Worm (Caenorhabditis elegans): ENCODE data around the gene ced-5.
A peak's percentile ranks its signal among the peaks of the same experiment; 100 is the strongest.

Gene ced-5

DNA sequence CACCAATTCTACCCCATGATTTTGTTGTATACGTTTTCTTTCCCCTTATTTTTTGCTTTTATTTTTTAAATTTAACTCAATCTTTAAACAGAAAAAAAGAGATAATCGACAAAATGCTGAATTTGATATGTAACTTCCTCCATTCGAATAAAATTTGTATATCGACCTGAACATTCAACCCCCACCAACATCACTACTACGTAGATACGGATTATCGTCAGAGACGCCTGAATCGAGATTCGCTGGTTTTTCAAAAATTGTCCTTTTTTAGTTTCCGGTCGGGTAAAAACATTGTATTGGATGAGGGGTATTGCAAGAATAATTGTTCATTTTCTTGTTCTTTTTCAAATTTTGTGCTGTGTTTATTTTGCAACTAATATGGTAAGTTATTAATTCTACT lies 11.4 kb upstream of the ced-5 start, which contains the start of gene bgnt-1.1:
Gene bgnt-1.1 (plus strand): TSS at position 301 of the 400 bp plus-strand sequence.
- no peak for TF ChIP-seq dmd-9 (GFP tag; IDR thresholded peaks at IDR 0.05)
- peak; percentile 44 for TF ChIP-seq aha-1 (tag)

ce11 chrIV:10475234-10475633 lies 8.7 kb upstream of the ced-5 start:
- TF ChIP-seq zag-1 (tag; optimal IDR thresholded peaks at IDR 0.05), result no peak
- TF ChIP-seq unc-62 (GFP tag; optimal IDR thresholded peaks at IDR 0.05 in 1 of 2), result peak in 1 of 2 experiments; percentile 95
- TF ChIP-seq unc-62 (tag; optimal IDR thresholded peaks at IDR 0.05), result no peak

ce11 chrIV:10481695-10482094 lies 2.2 kb upstream of the ced-5 start, which contains the start of gene egl-21:
Gene egl-21 (minus strand): TSS chrIV:10481844.
- TF ChIP-seq zfp-2 (tag; optimal IDR thresholded peaks at IDR 0.05) (peak; percentile 34), php-3 (GFP tag; IDR thresholded peaks at IDR 0.05) (no peak), daf-16 (GFP tag; optimal IDR thresholded peaks at IDR 0.05) (no peak), daf-16 (tag; optimal IDR thresholded peaks at IDR 0.05) (no peak), mdt-29 (GFP tag; IDR thresholded peaks at IDR 0.05) (no peak), mxl-2 (GFP tag; conservative IDR thresholded peaks at IDR 0.05) (no peak), ceh-20 (GFP tag; IDR thresholded peaks at IDR 0.05) (no peak), tra-1 (GFP tag; IDR thresholded peaks at IDR 0.05) (no peak), spr-3 (GFP tag; optimal IDR thresholded peaks at IDR 0.05) (no peak), F37D6.2 (tag; optimal IDR thresholded peaks at IDR 0.05) (peak; percentile 63), ZK337.2 (GFP tag; IDR thresholded peaks at IDR 0.05) (no peak), nhr-102 (tag; optimal IDR thresholded peaks at IDR 0.05) (no peak), vab-7 (GFP tag; IDR thresholded peaks at IDR 0.05) (no peak), lir-3 (tag; optimal IDR thresholded peaks at IDR 0.05) (no peak), lsy-2 (tag; optimal IDR thresholded peaks at IDR 0.05) (peak; percentile 5 to 67), rbr-2 (tag; optimal IDR thresholded peaks at IDR 0.05) (peak; percentile 82), Y75B8A.6 (GFP tag; IDR thresholded peaks at IDR 0.05) (no peak), ceh-82 (tag; optimal IDR thresholded peaks at IDR 0.05) (no peak), duxl-1 (tag; optimal IDR thresholded peaks at IDR 0.05; ENCODE audit: poor library complexity) (no peak), mes-2 (tag; optimal IDR thresholded peaks at IDR 0.05; ENCODE audit: poor library complexity, severe bottlenecking) (no peak), jun-1 (tag; optimal IDR thresholded peaks at IDR 0.05) (no peak), mdl-1 (tag; optimal IDR thresholded peaks at IDR 0.05) (peak; percentile 60 to 62), nhr-237 (tag; optimal IDR thresholded peaks at IDR 0.05) (no peak), T20F7.1 (GFP tag; optimal IDR thresholded peaks at IDR 0.05) (no peak), ztf-7 (tag; optimal IDR thresholded peaks at IDR 0.05) (no peak), Y5F2A.4 (GFP tag; optimal IDR thresholded peaks at IDR 0.05) (no peak), D1046.2 (GFP tag; IDR thresholded peaks at IDR 0.05) (no peak), sdz-12 (GFP tag; optimal IDR thresholded peaks at IDR 0.05) (no peak), zfp-3 (GFP tag; conservative IDR thresholded peaks at IDR 0.05) (no peak), unc-39 (tag; optimal IDR thresholded peaks at IDR 0.05) (no peak), tag-97 (GFP tag; IDR thresholded peaks at IDR 0.05) (no peak), cey-2 (tag; optimal IDR thresholded peaks at IDR 0.05; ENCODE audit: borderline replicate concordance, insufficient read depth) (no peak), F49E8.2 (tag; optimal IDR thresholded peaks at IDR 0.05; ENCODE audit: borderline replicate concordance) (no peak), unc-130 (GFP tag; optimal IDR thresholded peaks at IDR 0.05) (no peak), ama-1 (optimal IDR thresholded peaks at IDR 0.05) (no peak), T26A8.4 (GFP tag; IDR thresholded peaks at IDR 0.05) (no peak), F26F4.8 (GFP tag; conservative IDR thresholded peaks at IDR 0.05) (no peak), nhr-25 (tag; optimal IDR thresholded peaks at IDR 0.05; ENCODE audit: borderline replicate concordance, insufficient read depth) (no peak), egl-43 (GFP tag; IDR thresholded peaks at IDR 0.05) (peak; percentile 69), nhr-77 (tag; optimal IDR thresholded peaks at IDR 0.05) (no peak), pha-4 (GFP tag; IDR thresholded peaks at IDR 0.05) (no peak), pha-4 (tag; optimal IDR thresholded peaks at IDR 0.05) (no peak), nhr-111 (GFP tag; optimal IDR thresholded peaks at IDR 0.05) (no peak), spr-1 (tag; optimal IDR thresholded peaks at IDR 0.05) (no peak)

Data from whole organism, L4 larva.